Fruit fly (Drosophila melanogaster) whole organism, adult: ENCODE data around the gene CG8507.

ENCODE experiments used
- CG12768 ChIP-seq: fragments of 200-800 bp; sonication (Bioruptor generic); optimal IDR thresholded peaks from 2 replicates; lab custom pipeline; 2017; ENCODE audit warnings: missing biosample characterization, missing genetic modification characterization, mild to moderate bottlenecking, moderate library complexity, missing genetic modification reagents
- CG14711 ChIP-seq: fragments of 200-800 bp; sonication (Bioruptor generic); optimal IDR thresholded peaks from 2 replicates; lab custom pipeline; 2018; ENCODE audit warnings: missing biosample characterization, mild to moderate bottlenecking, missing genetic modification characterization, moderate library complexity
- CG5204 ChIP-seq: fragments of 200-800 bp; sonication (Bioruptor generic); optimal IDR thresholded peaks from 2 replicates; lab custom pipeline; 2016; ENCODE audit warnings: missing biosample characterization, missing genetic modification characterization
- CG7045 ChIP-seq: fragments of 200-800 bp; sonication (Bioruptor generic); optimal IDR thresholded peaks from 2 replicates; lab custom pipeline; 2017; ENCODE audit warnings: missing biosample characterization, mild to moderate bottlenecking, missing genetic modification characterization
- CG7101 ChIP-seq: fragments of 200-800 bp; sonication (Bioruptor generic); optimal IDR thresholded peaks from 2 replicates; lab custom pipeline; 2018; ENCODE audit warnings: missing biosample characterization, mild to moderate bottlenecking, missing genetic modification characterization, moderate library complexity
- Crg-1 ChIP-seq: fragments of 200-800 bp; sonication (Bioruptor generic); optimal IDR thresholded peaks from 2 replicates; lab custom pipeline; 2016; ENCODE audit warnings: missing biosample characterization, missing genetic modification characterization
- Hr96 ChIP-seq: fragments of 200-800 bp; sonication (Bioruptor generic); optimal IDR thresholded peaks from 2 replicates; lab custom pipeline; 2016; ENCODE audit warnings: missing biosample characterization, missing genetic modification characterization
- pad ChIP-seq: fragments of 200-800 bp; sonication (Bioruptor generic); optimal IDR thresholded peaks from 3 replicates; lab custom pipeline; 2017; ENCODE audit warnings: missing biosample characterization, missing genetic modification characterization, mild to moderate bottlenecking, moderate library complexity, missing genetic modification reagents
- tj ChIP-seq: fragments of 200-800 bp; sonication (Bioruptor generic); optimal IDR thresholded peaks from 3 replicates; lab custom pipeline; 2017; ENCODE audit warnings: missing biosample characterization, mild to moderate bottlenecking, missing genetic modification characterization, moderate library complexity

dm6 chr3R:9784341-9785062, 6.8 kb upstream of the CG8507 start, which contains the start of the genes MtnA and CG8500:
- peak; percentile 3 for TF ChIP-seq pad (GFP tag; lab: Kevin White, UChicago)
- TF ChIP-seq tj (GFP tag; lab: Kevin White, UChicago) = no peak
- no peak for TF ChIP-seq CG12768
- no peak for TF ChIP-seq Hr96 (GFP tag; lab: Kevin White, UChicago)
- no peak for TF ChIP-seq CG7045
- no peak for TF ChIP-seq CG5204 (GFP tag; lab: Kevin White, UChicago)
- TF ChIP-seq Crg-1 (GFP tag; lab: Kevin White, UChicago) = no peak
- TF ChIP-seq CG7101 (tag; lab: Kevin White, UChicago) = peak; percentile 27
- TF ChIP-seq CG14711 (tag; lab: Kevin White, UChicago) = no peak
